Worm (Caenorhabditis elegans) whole organism, L2 larva: ENCODE data around the gene pxn-2.

Source experiments
- C34F6.9 ChIP-seq: fragments of 150-350 bp; optimal IDR thresholded peaks from 2 replicates; lab custom pipeline; 2014; ENCODE audit warnings: missing biosample characterization, missing genetic modification characterization
- F13H6.1 ChIP-seq: sonication (generic microtip); optimal IDR thresholded peaks from 2 replicates; lab custom pipeline; 2016; ENCODE audit warnings: missing genetic modification characterization, missing compliant biosample characterization
- R02D3.7 ChIP-seq: fragments of 150-350 bp; optimal IDR thresholded peaks from 2 replicates; lab custom pipeline; 2014; ENCODE audit warnings: missing biosample characterization, missing genetic modification characterization
- Y55F3AM.14 ChIP-seq: fragments of 200-800 bp; sonication (Bioruptor generic); optimal IDR thresholded peaks from 2 replicates; lab custom pipeline; 2018; ENCODE audit warnings: mild to moderate bottlenecking, missing genetic modification characterization, missing compliant biosample characterization
- ZK546.5 ChIP-seq: sonication (generic microtip); optimal IDR thresholded peaks from 2 replicates; lab custom pipeline; 2017; ENCODE audit warnings: missing biosample characterization, missing genetic modification characterization
- alr-1 ChIP-seq: fragments of 150-350 bp; optimal IDR thresholded peaks from 2 replicates; lab custom pipeline; 2014; ENCODE audit warnings: missing biosample characterization, missing genetic modification characterization
- aly-2 ChIP-seq: fragments of 150-350 bp; optimal IDR thresholded peaks from 2 replicates; lab custom pipeline; 2014; ENCODE audit warnings: missing biosample characterization, missing genetic modification characterization
- ama-1 ChIP-seq: fragments of 150-350 bp; optimal IDR thresholded peaks from 2 replicates; lab custom pipeline; 2018; ENCODE audit warnings: inconsistent platforms
- blmp-1 ChIP-seq: sonication (generic microtip); optimal IDR thresholded peaks from 2 replicates; lab custom pipeline; 2017; ENCODE audit warnings: missing genetic modification characterization, mild to moderate bottlenecking, missing compliant biosample characterization, antibody characterized with exemption, moderate library complexity; ENCODE audit not compliant: insufficient read depth
- ceh-16 ChIP-seq: fragments of 150-350 bp; optimal IDR thresholded peaks from 2 replicates; lab custom pipeline; 2014; ENCODE audit warnings: missing biosample characterization, missing genetic modification characterization
- ceh-82 ChIP-seq: fragments of 150-350 bp; optimal IDR thresholded peaks from 2 replicates; lab custom pipeline; 2014; ENCODE audit warnings: missing biosample characterization, missing genetic modification characterization
- crh-2 ChIP-seq: sonication (generic microtip); optimal IDR thresholded peaks from 2 replicates; lab custom pipeline; 2017; ENCODE audit warnings: missing biosample characterization, missing genetic modification characterization
- dmd-4 ChIP-seq: sonication (generic microtip); optimal IDR thresholded peaks from 2 replicates; lab custom pipeline; 2017; ENCODE audit warnings: missing biosample characterization, missing genetic modification characterization
- egl-27 ChIP-seq: sonication (generic microtip); optimal IDR thresholded peaks from 3 replicates; lab custom pipeline; 2017; ENCODE audit warnings: missing biosample characterization, missing genetic modification reagents, missing genetic modification characterization
- elt-3 ChIP-seq: sonication (generic microtip); optimal IDR thresholded peaks from 2 replicates; lab custom pipeline; 2017; ENCODE audit warnings: missing biosample characterization, missing genetic modification characterization
- fos-1 ChIP-seq: fragments of 150-350 bp; optimal IDR thresholded peaks from 2 replicates; lab custom pipeline; 2014; ENCODE audit warnings: missing biosample characterization, missing genetic modification characterization
- gmeb-1 ChIP-seq: fragments of 150-350 bp; optimal IDR thresholded peaks from 2 replicates; lab custom pipeline; 2014; ENCODE audit warnings: missing biosample characterization, missing genetic modification characterization
- lin-11 ChIP-seq: fragments of 150-350 bp; sonication (generic microtip); optimal IDR thresholded peaks from 2 replicates; lab custom pipeline; 2014; ENCODE audit warnings: missing biosample characterization, missing genetic modification characterization, inconsistent platforms, mixed read lengths
- lin-39 ChIP-seq: fragments of 150-350 bp; optimal IDR thresholded peaks from 2 replicates; lab custom pipeline; 2014; ENCODE audit warnings: missing biosample characterization, missing genetic modification reagents, missing genetic modification characterization
- lsy-2 ChIP-seq, 2 experiments: fragments of 150-350 bp in 1 of 2; sonication (generic microtip) in 1 of 2; optimal IDR thresholded peaks; 2 replicates each; lab custom pipeline; 2014 to 2017; ENCODE audit warnings: missing biosample characterization in 2 of 2, missing genetic modification characterization in 2 of 2
- mab-5 ChIP-seq: fragments of 150-350 bp; optimal IDR thresholded peaks from 2 replicates; lab custom pipeline; 2014; ENCODE audit warnings: missing biosample characterization, missing genetic modification characterization
- mbf-1 ChIP-seq: sonication (generic microtip); optimal IDR thresholded peaks from 2 replicates; lab custom pipeline; 2017; ENCODE audit warnings: missing biosample characterization, missing genetic modification characterization
- mdl-1 ChIP-seq, 2 experiments: fragments of 150-350 bp in 1 of 2; sonication (generic microtip) in 1 of 2; optimal IDR thresholded peaks; 2 replicates each; lab custom pipeline; 2017; ENCODE audit warnings: missing biosample characterization in 2 of 2, missing genetic modification characterization in 2 of 2
- nhr-10 ChIP-seq: sonication (generic microtip); optimal IDR thresholded peaks from 2 replicates; lab custom pipeline; 2017; ENCODE audit warnings: missing biosample characterization, missing genetic modification characterization
- nhr-11 ChIP-seq: fragments of 150-350 bp; optimal IDR thresholded peaks from 2 replicates; lab custom pipeline; 2014; ENCODE audit warnings: missing biosample characterization, missing genetic modification characterization
- nhr-12 ChIP-seq: fragments of 150-350 bp; optimal IDR thresholded peaks from 2 replicates; lab custom pipeline; 2014; ENCODE audit warnings: missing biosample characterization, missing genetic modification characterization
- nhr-21 ChIP-seq: fragments of 150-350 bp; optimal IDR thresholded peaks from 2 replicates; lab custom pipeline; 2014; ENCODE audit warnings: missing biosample characterization, missing genetic modification characterization
- nhr-237 ChIP-seq: fragments of 150-350 bp; optimal IDR thresholded peaks from 2 replicates; lab custom pipeline; 2014; ENCODE audit warnings: missing biosample characterization, missing genetic modification characterization
- nhr-25 ChIP-seq: fragments of 150-350 bp; sonication (generic microtip); optimal IDR thresholded peaks from 3 replicates; lab custom pipeline; 2014; ENCODE audit warnings: missing biosample characterization, missing genetic modification characterization
- nhr-6 ChIP-seq: fragments of 150-350 bp; optimal IDR thresholded peaks from 2 replicates; lab custom pipeline; 2014; ENCODE audit warnings: missing biosample characterization, missing genetic modification characterization
- nhr-77 ChIP-seq: fragments of 150-350 bp; optimal IDR thresholded peaks from 2 replicates; lab custom pipeline; 2014; ENCODE audit warnings: missing biosample characterization, missing genetic modification characterization
- peb-1 ChIP-seq: fragments of 150-350 bp; optimal IDR thresholded peaks from 2 replicates; lab custom pipeline; 2014; ENCODE audit warnings: missing biosample characterization, missing genetic modification characterization
- sem-4 ChIP-seq: fragments of 150-350 bp; optimal IDR thresholded peaks from 2 replicates; lab custom pipeline; 2014; ENCODE audit warnings: missing biosample characterization, missing genetic modification reagents, missing genetic modification characterization
- skn-1 ChIP-seq: sonication (generic microtip); optimal IDR thresholded peaks from 2 replicates; lab custom pipeline; 2017; ENCODE audit warnings: missing biosample characterization, missing genetic modification characterization
- sma-3 ChIP-seq: sonication (generic microtip); optimal IDR thresholded peaks from 2 replicates; lab custom pipeline; 2016; ENCODE audit warnings: missing genetic modification reagents, missing genetic modification characterization, missing compliant biosample characterization
- snpc-4 ChIP-seq: fragments of 150-350 bp; optimal IDR thresholded peaks from 2 replicates; lab custom pipeline; 2014; ENCODE audit warnings: missing biosample characterization, missing genetic modification characterization
- unc-39 ChIP-seq: fragments of 150-350 bp; optimal IDR thresholded peaks from 2 replicates; lab custom pipeline; 2014; ENCODE audit warnings: missing biosample characterization, missing genetic modification characterization
- unc-55 ChIP-seq: fragments of 150-350 bp; sonication (generic microtip); optimal IDR thresholded peaks from 3 replicates; lab custom pipeline; 2014; ENCODE audit warnings: missing biosample characterization, missing genetic modification reagents, missing genetic modification characterization
- unc-62 ChIP-seq: fragments of 150-350 bp; optimal IDR thresholded peaks from 2 replicates; lab custom pipeline; 2014; ENCODE audit warnings: missing biosample characterization, missing genetic modification reagents, missing genetic modification characterization
- zag-1 ChIP-seq: fragments of 150-350 bp; optimal IDR thresholded peaks from 2 replicates; lab custom pipeline; 2014; ENCODE audit warnings: missing biosample characterization, missing genetic modification characterization
- ztf-1 ChIP-seq: fragments of 200-800 bp; sonication (Bioruptor generic); conservative IDR thresholded peaks from 2 replicates; pipeline ENCODE4 v1.3.6; 2022; ENCODE audit warnings: missing genetic modification characterization, missing compliant biosample characterization
- ztf-11 ChIP-seq: sonication (generic microtip); optimal IDR thresholded peaks from 2 replicates; lab custom pipeline; 2017; ENCODE audit warnings: missing biosample characterization, missing genetic modification characterization
- ztf-4 ChIP-seq: fragments of 150-350 bp; optimal IDR thresholded peaks from 2 replicates; lab custom pipeline; 2014; ENCODE audit warnings: missing biosample characterization, missing genetic modification characterization

The pxn-2 gene

ce11 chrX:10967698-10968097 lies 11.4 kb downstream of the pxn-2 start, which contains the start of gene K09C8.9:
K09C8.9 (minus strand) TSS chrX:10967798.
- TF ChIP-seq lsy-2 (tag; optimal IDR thresholded peaks at IDR 0.05; lab: Kevin White, UChicago): no peak
- TF ChIP-seq snpc-4 (tag; lab: Kevin White, UChicago): no peak
- TF ChIP-seq R02D3.7: no peak
- TF ChIP-seq nhr-25 (tag; lab: Kevin White, UChicago): no peak
- TF ChIP-seq ztf-4: no peak
- TF ChIP-seq unc-39 (tag; lab: Kevin White, UChicago): no peak
- TF ChIP-seq nhr-237: no peak

ce11 chrX:10966251-10966650 lies 12.8 kb downstream of the pxn-2 start, which contains the start of gene lge-1:
lge-1 (plus strand) TSS chrX:10966551.
- TF ChIP-seq unc-39 (tag; lab: Kevin White, UChicago) (no peak), mab-5 (tag; lab: Kevin White, UChicago) (no peak), snpc-4 (tag; lab: Kevin White, UChicago) (no peak), ZK546.5 (tag; lab: Kevin White, UChicago) (no peak), ztf-11 (no peak), nhr-21 (tag; lab: Kevin White, UChicago) (no peak), aly-2 (no peak), zag-1 (tag; lab: Kevin White, UChicago) (no peak)

- TF ChIP-seq unc-39 (tag; lab: Kevin White, UChicago): no peak
- TF ChIP-seq fos-1 (tag; lab: Kevin White, UChicago): no peak
- TF ChIP-seq C34F6.9: no peak
- TF ChIP-seq unc-55 (GFP tag; lab: Kevin White, UChicago): no peak
- TF ChIP-seq nhr-25 (tag; lab: Kevin White, UChicago): no peak
- no peak for TF ChIP-seq Y55F3AM.14
- TF ChIP-seq aly-2: no peak
- no peak for TF ChIP-seq lsy-2 (tag; optimal IDR thresholded peaks at IDR 0.05; lab: Kevin White, UChicago)
- TF ChIP-seq egl-27 (tag; lab: Kevin White, UChicago): no peak
- TF ChIP-seq zag-1 (tag; lab: Kevin White, UChicago): no peak
- no peak for TF ChIP-seq mdl-1 (tag; optimal IDR thresholded peaks at IDR 0.05; lab: Kevin White, UChicago)
- no peak for TF ChIP-seq dmd-4 (tag; lab: Kevin White, UChicago)
- no peak for TF ChIP-seq mab-5 (tag; lab: Kevin White, UChicago)
- TF ChIP-seq nhr-237: no peak
- no peak for TF ChIP-seq nhr-10 (tag; lab: Kevin White, UChicago)
- no peak for TF ChIP-seq unc-62
- TF ChIP-seq, all 48 proteins: peak for 0
These were observed 13.6 kb downstream of the pxn-2 start for ce11 chrX:10965508-10965907.

- peak; percentile 61 for TF ChIP-seq F13H6.1 (tag; lab: Kevin White, UChicago)
- no peak for TF ChIP-seq dmd-4 (tag; lab: Kevin White, UChicago)
- TF ChIP-seq alr-1: no peak
- no peak for TF ChIP-seq nhr-10 (tag; lab: Kevin White, UChicago)
- TF ChIP-seq mdl-1 (tag; optimal IDR thresholded peaks at IDR 0.05; lab: Kevin White, UChicago): peak in 1 of 2 experiments; percentile 4
- TF ChIP-seq nhr-11 (tag; lab: Kevin White, UChicago): no peak
- no peak for TF ChIP-seq lin-11 (tag; lab: Kevin White, UChicago)
- TF ChIP-seq elt-3 (tag; lab: Kevin White, UChicago): no peak
- TF ChIP-seq nhr-237: no peak
- no peak for TF ChIP-seq lin-39
- no peak for TF ChIP-seq ama-1
- TF ChIP-seq lsy-2 (tag; optimal IDR thresholded peaks at IDR 0.05; lab: Kevin White, UChicago): peak in 1 of 2 experiments; percentile 19
- no peak for TF ChIP-seq aly-2
- no peak for TF ChIP-seq ZK546.5 (tag; lab: Kevin White, UChicago)
- no peak for TF ChIP-seq nhr-12 (tag; lab: Kevin White, UChicago)
- no peak for TF ChIP-seq gmeb-1 (tag; lab: Kevin White, UChicago)
- TF ChIP-seq sma-3 (GFP tag; lab: Kevin White, UChicago): peak; percentile 67
- TF ChIP-seq egl-27 (tag; lab: Kevin White, UChicago): no peak
- peak; percentile 1 for TF ChIP-seq blmp-1
- no peak for TF ChIP-seq mbf-1 (tag; lab: Kevin White, UChicago)
- TF ChIP-seq unc-55 (GFP tag; lab: Kevin White, UChicago): peak; percentile 29
- TF ChIP-seq skn-1: peak; percentile 8
- no peak for TF ChIP-seq nhr-77 (tag; lab: Kevin White, UChicago)
- peak; percentile 56 for TF ChIP-seq Y55F3AM.14
- TF ChIP-seq sem-4 (tag; lab: Kevin White, UChicago): no peak
- TF ChIP-seq nhr-25 (tag; lab: Kevin White, UChicago): no peak
- TF ChIP-seq nhr-6 (tag; lab: Kevin White, UChicago): no peak
- no peak for TF ChIP-seq mab-5 (tag; lab: Kevin White, UChicago)
- no peak for TF ChIP-seq unc-62
- TF ChIP-seq unc-39 (tag; lab: Kevin White, UChicago): no peak
- peak; percentile 19 for TF ChIP-seq zag-1 (tag; lab: Kevin White, UChicago)
- TF ChIP-seq ceh-82 (tag; lab: Kevin White, UChicago): no peak
- no peak for TF ChIP-seq ztf-1 (GFP tag; lab: Robert Waterston, UW)
- no peak for TF ChIP-seq snpc-4 (tag; lab: Kevin White, UChicago)
- peak; percentile 66 for TF ChIP-seq crh-2 (tag; lab: Kevin White, UChicago)
- no peak for TF ChIP-seq peb-1 (tag; lab: Kevin White, UChicago)
- TF ChIP-seq nhr-21 (tag; lab: Kevin White, UChicago): peak; percentile 59
- no peak for TF ChIP-seq R02D3.7
- TF ChIP-seq ceh-16 (tag; lab: Kevin White, UChicago): no peak
These were observed 15.5 kb downstream of the pxn-2 start, which contains the start of gene nas-10 for ce11 chrX:10963453-10964046. nas-10 (minus strand) TSS chrX:10963503.
